Worm (Caenorhabditis elegans) whole organism, L4 larva: ENCODE results near the gene srw-71.

ENCODE experiments used
- D1046.2 ChIP-seq: fragments of 200-800 bp; sonication (Bioruptor generic); IDR thresholded peaks from 2 replicates; pipeline ENCODE4 v1.3.6; 2022; ENCODE audit warnings: missing genetic modification characterization, missing compliant biosample characterization
- F26F4.8 ChIP-seq: fragments of 200-800 bp; sonication (Bioruptor generic); conservative IDR thresholded peaks from 2 replicates; pipeline ENCODE4 v1.3.6; 2022; ENCODE audit warnings: missing genetic modification characterization, missing compliant biosample characterization
- F37D6.2 ChIP-seq: sonication (generic microtip); optimal IDR thresholded peaks from 2 replicates; lab custom pipeline; 2016; ENCODE audit warnings: mild to moderate bottlenecking, missing genetic modification characterization, missing compliant biosample characterization
- F49E8.2 ChIP-seq: sonication (generic microtip); optimal IDR thresholded peaks from 2 replicates; lab custom pipeline; 2016; ENCODE audit warnings: missing compliant biosample characterization, mild to moderate bottlenecking, missing genetic modification characterization, borderline replicate concordance
- R02D3.7 ChIP-seq: fragments of 150-350 bp; sonication (generic microtip); optimal IDR thresholded peaks from 3 replicates; lab custom pipeline; 2014; ENCODE audit warnings: missing biosample characterization, missing genetic modification characterization
- T26A8.4 ChIP-seq: fragments of 200-800 bp; sonication (Bioruptor generic); IDR thresholded peaks from 2 replicates; pipeline ENCODE4 v1.3.6; 2022; ENCODE audit warnings: missing genetic modification characterization, missing compliant biosample characterization
- Y5F2A.4 ChIP-seq: fragments of 200-800 bp; sonication (Bioruptor generic); optimal IDR thresholded peaks from 2 replicates; lab custom pipeline; 2018; ENCODE audit warnings: mild to moderate bottlenecking, missing genetic modification characterization, missing compliant biosample characterization
- aly-2 ChIP-seq: sonication (generic microtip); optimal IDR thresholded peaks from 2 replicates; lab custom pipeline; 2018; ENCODE audit warnings: missing biosample characterization, missing genetic modification characterization
- ama-1 ChIP-seq: fragments of 150-350 bp; optimal IDR thresholded peaks from 2 replicates; lab custom pipeline; 2014; ENCODE audit warnings: inconsistent platforms, mixed read lengths
- attf-4 ChIP-seq: sonication (generic microtip); optimal IDR thresholded peaks from 3 replicates; lab custom pipeline; 2017; ENCODE audit warnings: missing biosample characterization, missing genetic modification characterization
- ceh-44 ChIP-seq: fragments of 200-800 bp; sonication (Bioruptor generic); IDR thresholded peaks from 2 replicates; pipeline ENCODE4 v1.3.6; 2022; ENCODE audit warnings: missing genetic modification reagents, missing genetic modification characterization, missing compliant biosample characterization
- ceh-62 ChIP-seq: sonication (generic microtip); optimal IDR thresholded peaks from 2 replicates; lab custom pipeline; 2017; ENCODE audit warnings: missing biosample characterization, missing genetic modification characterization
- cey-2 ChIP-seq: sonication (generic microtip); optimal IDR thresholded peaks from 3 replicates; lab custom pipeline; 2017; ENCODE audit warnings: missing genetic modification characterization, mild to moderate bottlenecking, missing compliant biosample characterization, antibody characterized with exemption, borderline replicate concordance; ENCODE audit not compliant: insufficient read depth
- ctbp-1 ChIP-seq: fragments of 200-800 bp; sonication (Bioruptor generic); IDR thresholded peaks from 2 replicates; pipeline ENCODE4 v1.3.6; 2022; ENCODE audit warnings: missing genetic modification reagents, missing genetic modification characterization, missing compliant biosample characterization
- daf-8 ChIP-seq: fragments of 200-800 bp; sonication (Bioruptor generic); IDR thresholded peaks from 2 replicates; pipeline ENCODE4 v1.3.6; 2022; ENCODE audit warnings: missing genetic modification characterization, missing compliant biosample characterization
- dmd-6 ChIP-seq: fragments of 200-800 bp; sonication (Bioruptor generic); IDR thresholded peaks from 2 replicates; pipeline ENCODE4 v1.3.6; 2022; ENCODE audit warnings: missing genetic modification reagents, missing genetic modification characterization, missing compliant biosample characterization
- dmd-9 ChIP-seq: fragments of 200-800 bp; sonication (Bioruptor generic); IDR thresholded peaks from 2 replicates; pipeline ENCODE4 v1.3.6; 2022; ENCODE audit warnings: missing genetic modification reagents, missing genetic modification characterization, missing compliant biosample characterization
- dpl-1 ChIP-seq: fragments of 150-350 bp; optimal IDR thresholded peaks from 2 replicates; lab custom pipeline; 2014; ENCODE audit warnings: missing biosample characterization, missing genetic modification reagents, missing genetic modification characterization
- duxl-1 ChIP-seq: sonication (generic microtip); optimal IDR thresholded peaks from 2 replicates; lab custom pipeline; 2016; ENCODE audit warnings: mild to moderate bottlenecking, missing genetic modification characterization, moderate library complexity, missing compliant biosample characterization; ENCODE audit not compliant: poor library complexity
- fos-1 ChIP-seq: fragments of 150-350 bp; optimal IDR thresholded peaks from 2 replicates; lab custom pipeline; 2014; ENCODE audit warnings: missing biosample characterization, missing genetic modification characterization
- hif-1 ChIP-seq, 2 experiments: sonication (generic microtip); optimal IDR thresholded peaks; 2 replicates each; lab custom pipeline; 2016 to 2017; ENCODE audit warnings: missing compliant biosample characterization in 2 of 2, missing genetic modification characterization in 2 of 2, missing genetic modification reagents in 2 of 2, missing genotype in 2 of 2, mild to moderate bottlenecking in 1 of 2
- hlh-11 ChIP-seq: fragments of 200-800 bp; sonication (Bioruptor generic); optimal IDR thresholded peaks from 2 replicates; lab custom pipeline; 2018; ENCODE audit warnings: mild to moderate bottlenecking, missing genetic modification characterization, missing compliant biosample characterization
- hlh-30 ChIP-seq: sonication (generic microtip); optimal IDR thresholded peaks from 2 replicates; lab custom pipeline; 2017; ENCODE audit warnings: antibody characterized with exemption, mild to moderate bottlenecking, missing genetic modification characterization, missing compliant biosample characterization; ENCODE audit not compliant: insufficient read depth
- hmg-1.1 ChIP-seq: fragments of 200-800 bp; sonication (Bioruptor generic); IDR thresholded peaks from 2 replicates; pipeline ENCODE4 v1.3.6; 2022; ENCODE audit warnings: missing genetic modification reagents, missing genetic modification characterization, missing compliant biosample characterization
- jun-1 ChIP-seq: fragments of 150-350 bp; optimal IDR thresholded peaks from 2 replicates; lab custom pipeline; 2014; ENCODE audit warnings: missing biosample characterization, missing genetic modification reagents, missing genetic modification characterization
- lin-29 ChIP-seq: fragments of 200-800 bp; sonication (Bioruptor generic); IDR thresholded peaks from 2 replicates; pipeline ENCODE4 v1.3.6; 2022; ENCODE audit warnings: missing genetic modification reagents, missing genetic modification characterization, missing compliant biosample characterization
- lin-38 ChIP-seq: fragments of 200-800 bp; sonication (Bioruptor generic); IDR thresholded peaks from 2 replicates; pipeline ENCODE4 v1.3.6; 2022; ENCODE audit warnings: missing genetic modification reagents, missing genetic modification characterization, missing compliant biosample characterization
- lir-3 ChIP-seq: sonication (generic microtip); optimal IDR thresholded peaks from 2 replicates; lab custom pipeline; 2016; ENCODE audit warnings: mild to moderate bottlenecking, missing genetic modification characterization, missing compliant biosample characterization
- madf-5 ChIP-seq, 2 experiments: fragments of 200-800 bp; sonication (Bioruptor generic); IDR thresholded peaks; 2 replicates each; pipeline ENCODE4 v1.3.6; 2022; ENCODE audit warnings: missing compliant biosample characterization in 2 of 2, missing genetic modification characterization in 2 of 2
- mdl-1 ChIP-seq, 2 experiments: fragments of 150-350 bp in 1 of 2; sonication (generic microtip) in 1 of 2; optimal IDR thresholded peaks; 2 replicates each; lab custom pipeline; 2014 to 2017; ENCODE audit warnings: missing biosample characterization in 2 of 2, missing genetic modification characterization in 2 of 2
- mep-1 ChIP-seq: fragments of 150-350 bp; sonication (generic microtip); optimal IDR thresholded peaks from 3 replicates; lab custom pipeline; 2014; ENCODE audit warnings: missing biosample characterization, missing genetic modification characterization
- mes-2 ChIP-seq: sonication (generic microtip); optimal IDR thresholded peaks from 2 replicates; lab custom pipeline; 2016; ENCODE audit warnings: missing genotype, mild to moderate bottlenecking, missing genetic modification characterization, missing compliant biosample characterization; ENCODE audit not compliant: poor library complexity, severe bottlenecking
- nhr-102 ChIP-seq: sonication (generic microtip); optimal IDR thresholded peaks from 2 replicates; lab custom pipeline; 2016; ENCODE audit warnings: mild to moderate bottlenecking, missing genetic modification characterization, moderate library complexity, missing compliant biosample characterization
- nhr-11 ChIP-seq: fragments of 150-350 bp; optimal IDR thresholded peaks from 2 replicates; lab custom pipeline; 2014; ENCODE audit warnings: missing biosample characterization, missing genetic modification characterization
- nhr-28 ChIP-seq: fragments of 150-350 bp; optimal IDR thresholded peaks from 2 replicates; lab custom pipeline; 2014; ENCODE audit warnings: missing biosample characterization, missing genetic modification characterization
- nhr-41 ChIP-seq: fragments of 200-800 bp; sonication (Bioruptor generic); IDR thresholded peaks from 2 replicates; pipeline ENCODE4 v1.3.6; 2022; ENCODE audit warnings: missing genetic modification reagents, missing genetic modification characterization, missing compliant biosample characterization
- nhr-48 ChIP-seq: sonication (generic microtip); optimal IDR thresholded peaks from 2 replicates; lab custom pipeline; 2016; ENCODE audit warnings: mild to moderate bottlenecking, missing genetic modification characterization, missing compliant biosample characterization
- nhr-6 ChIP-seq: fragments of 150-350 bp; optimal IDR thresholded peaks from 2 replicates; lab custom pipeline; 2014; ENCODE audit warnings: missing biosample characterization, missing genetic modification characterization
- pqm-1 ChIP-seq: sonication (generic microtip); optimal IDR thresholded peaks from 2 replicates; lab custom pipeline; 2017; ENCODE audit warnings: missing biosample characterization, missing genetic modification characterization
- saeg-2 ChIP-seq: fragments of 200-800 bp; sonication (Bioruptor generic); IDR thresholded peaks from 2 replicates; pipeline ENCODE4 v1.3.6; 2022; ENCODE audit warnings: missing genetic modification reagents, missing genetic modification characterization, missing compliant biosample characterization
- sdz-12 ChIP-seq: fragments of 200-800 bp; sonication (Bioruptor generic); optimal IDR thresholded peaks from 2 replicates; lab custom pipeline; 2018; ENCODE audit warnings: mild to moderate bottlenecking, missing genetic modification characterization, missing compliant biosample characterization
- snpc-4 ChIP-seq: fragments of 150-350 bp; optimal IDR thresholded peaks from 2 replicates; lab custom pipeline; 2014; ENCODE audit warnings: missing biosample characterization, missing genetic modification characterization
- spr-1 ChIP-seq: sonication (generic microtip); optimal IDR thresholded peaks from 2 replicates; lab custom pipeline; 2016; ENCODE audit warnings: mild to moderate bottlenecking, missing genetic modification characterization, missing compliant biosample characterization
- spr-3 ChIP-seq: fragments of 200-800 bp; sonication (Bioruptor generic); optimal IDR thresholded peaks from 2 replicates; lab custom pipeline; 2018; ENCODE audit warnings: mild to moderate bottlenecking, missing genetic modification characterization, missing compliant biosample characterization
- tag-97 ChIP-seq: fragments of 200-800 bp; sonication (Bioruptor generic); IDR thresholded peaks from 2 replicates; pipeline ENCODE4 v1.3.6; 2022; ENCODE audit warnings: missing genetic modification characterization, missing compliant biosample characterization
- tra-1 ChIP-seq: fragments of 200-800 bp; sonication (Bioruptor generic); IDR thresholded peaks from 2 replicates; pipeline ENCODE4 v1.3.6; 2022; ENCODE audit warnings: missing genetic modification reagents, missing genetic modification characterization, missing compliant biosample characterization
- zag-1 ChIP-seq: fragments of 150-350 bp; optimal IDR thresholded peaks from 2 replicates; lab custom pipeline; 2014; ENCODE audit warnings: missing biosample characterization, missing genetic modification characterization
- zfp-3 ChIP-seq: fragments of 200-800 bp; sonication (Bioruptor generic); conservative IDR thresholded peaks from 2 replicates; pipeline ENCODE4 v1.3.6; 2022; ENCODE audit warnings: missing genetic modification reagents, missing genetic modification characterization, missing compliant biosample characterization
- zip-11 ChIP-seq: fragments of 200-800 bp; sonication (Bioruptor generic); IDR thresholded peaks from 2 replicates; pipeline ENCODE4 v1.3.6; 2022; ENCODE audit warnings: missing genetic modification characterization, missing compliant biosample characterization
- zip-2 ChIP-seq: fragments of 150-350 bp; optimal IDR thresholded peaks from 2 replicates; lab custom pipeline; 2014; ENCODE audit warnings: missing biosample characterization, missing genetic modification characterization
- ztf-11 ChIP-seq: fragments of 150-350 bp; optimal IDR thresholded peaks from 2 replicates; lab custom pipeline; 2014; ENCODE audit warnings: missing biosample characterization, missing genetic modification characterization

The srw-71 gene

DNA sequence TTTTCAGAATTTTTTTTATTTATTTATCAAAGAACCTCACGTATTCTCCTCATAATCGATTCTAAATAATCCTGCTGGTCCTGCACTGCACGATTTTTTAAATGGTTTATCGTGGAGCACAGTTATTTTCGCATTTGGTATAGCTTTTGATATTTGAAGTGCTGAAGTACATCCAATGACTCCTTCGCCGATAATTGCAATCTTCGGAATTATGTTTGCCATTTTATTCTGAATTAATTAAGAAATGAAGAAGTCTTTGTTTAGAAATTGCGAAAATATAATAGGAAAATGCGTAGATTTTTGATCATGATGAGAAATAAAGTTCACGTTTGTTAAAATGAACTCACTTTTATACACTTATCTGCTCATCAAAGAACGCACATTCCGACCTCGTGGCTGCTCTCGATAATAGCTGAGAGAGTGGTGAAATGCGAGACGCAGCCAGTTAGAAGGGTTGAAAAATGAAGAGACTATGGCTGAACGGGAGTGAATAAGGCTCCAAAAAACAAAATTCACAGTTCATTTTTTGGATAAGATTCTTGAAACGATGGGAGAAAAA lies 4.0 kb upstream of the srw-71 start (continued):
- TF ChIP-seq nhr-41 (GFP tag; lab: Robert Waterston, UW): no peak
- no peak for TF ChIP-seq ztf-11 (tag; lab: Kevin White, UChicago)
- peak; percentile 11; the same call in 1 of the 2 replicates for TF ChIP-seq T26A8.4 (GFP tag; lab: Robert Waterston, UW)
- TF ChIP-seq zip-11 (GFP tag; lab: Robert Waterston, UW): no peak
- no peak for TF ChIP-seq Y5F2A.4
- TF ChIP-seq hlh-30 (tag; lab: Kevin White, UChicago): peak; percentile 87
- TF ChIP-seq spr-3 (GFP tag; lab: Kevin White, UChicago): no peak
- TF ChIP-seq ctbp-1 (GFP tag; lab: Robert Waterston, UW): no peak
- no peak for TF ChIP-seq dmd-9 (GFP tag; lab: Robert Waterston, UW)
- TF ChIP-seq madf-5 (GFP tag; IDR thresholded peaks at IDR 0.05; lab: Robert Waterston, UW): no peak
- TF ChIP-seq dpl-1 (GFP tag; lab: Kevin White, UChicago): peak; percentile 24
- peak; percentile 28 for TF ChIP-seq nhr-6 (tag; lab: Kevin White, UChicago)
- peak; percentile 38 for TF ChIP-seq mes-2 (tag; lab: Kevin White, UChicago)
- TF ChIP-seq R02D3.7 (tag; lab: Kevin White, UChicago): no peak
- TF ChIP-seq hmg-1.1 (GFP tag; lab: Robert Waterston, UW): no peak; the same call in 1 of the 2 replicates
- 0 out of 2 replicates have a peak, but pooled peaks have one; percentile 28 for TF ChIP-seq zfp-3 (GFP tag; lab: Robert Waterston, UW)
- TF ChIP-seq mep-1 (tag; lab: Kevin White, UChicago): peak; percentile 35
- TF ChIP-seq nhr-28 (tag; lab: Kevin White, UChicago): peak; percentile 44
- TF ChIP-seq saeg-2 (GFP tag; lab: Robert Waterston, UW): no peak
- TF ChIP-seq spr-1 (tag; lab: Kevin White, UChicago): no peak
- no peak for TF ChIP-seq snpc-4 (tag; lab: Kevin White, UChicago)
- peak; percentile 79 for TF ChIP-seq hlh-11 (tag; lab: Kevin White, UChicago)
- no peak for TF ChIP-seq lin-29
- TF ChIP-seq nhr-48 (tag; lab: Kevin White, UChicago): peak; percentile 56
- TF ChIP-seq mdl-1 (tag; optimal IDR thresholded peaks at IDR 0.05; lab: Kevin White, UChicago): peak in 1 of 2 experiments; percentile 89
- no peak; the same call in 1 of the 2 replicates for TF ChIP-seq tra-1 (GFP tag; lab: Robert Waterston, UW)
- no peak for TF ChIP-seq zag-1 (tag; lab: Kevin White, UChicago)
- TF ChIP-seq daf-8 (GFP tag; lab: Robert Waterston, UW): no peak
- no peak for TF ChIP-seq F26F4.8 (GFP tag; lab: Robert Waterston, UW)
- TF ChIP-seq sdz-12: no peak
- TF ChIP-seq aly-2 (tag; lab: Kevin White, UChicago): no peak
- TF ChIP-seq hif-1 (tag; optimal IDR thresholded peaks at IDR 0.05; lab: Kevin White, UChicago): peak in 1 of 2 experiments; percentile 10
- TF ChIP-seq nhr-11 (tag; lab: Kevin White, UChicago): peak; percentile 32
- no peak for TF ChIP-seq attf-4 (tag; lab: Kevin White, UChicago)
- TF ChIP-seq fos-1 (tag; lab: Kevin White, UChicago): no peak
- TF ChIP-seq pqm-1 (tag; lab: Kevin White, UChicago): no peak
- TF ChIP-seq lin-38 (GFP tag; lab: Robert Waterston, UW): no peak
- TF ChIP-seq tag-97 (GFP tag; lab: Robert Waterston, UW): no peak
- TF ChIP-seq F49E8.2 (tag; lab: Kevin White, UChicago): no peak
- TF ChIP-seq nhr-102 (tag; lab: Kevin White, UChicago): no peak
- no peak for TF ChIP-seq jun-1
- no peak for TF ChIP-seq lir-3
- TF ChIP-seq duxl-1 (tag; lab: Kevin White, UChicago): peak; percentile 23
- TF ChIP-seq ceh-62: no peak
- no peak for TF ChIP-seq zip-2
- no peak for TF ChIP-seq D1046.2
- TF ChIP-seq ceh-44 (GFP tag; lab: Robert Waterston, UW): no peak
- TF ChIP-seq cey-2 (tag; lab: Kevin White, UChicago): no peak
- no peak for TF ChIP-seq F37D6.2 (tag; lab: Kevin White, UChicago)
- TF ChIP-seq ama-1 (lab: Kevin White, UChicago): peak; percentile 78
- peak; percentile 78 for TF ChIP-seq dmd-6 (GFP tag; lab: Robert Waterston, UW)
